Fruit fly (Drosophila melanogaster): Measurements from ENCODE around the gene CG42245.

Gene CG42245

dm6 chr3L:2586804-2587561 is 44.5 kb upstream of the CG42245 start, which contains the start of gene RpL8 (continued):
- TF ChIP-seq schlank (tag; optimal IDR thresholded peaks at IDR 0.05) (peak; percentile 92), CG6813 (GFP tag; optimal IDR thresholded peaks at IDR 0.05) (peak; percentile 92), CG11504 (tag; optimal IDR thresholded peaks at IDR 0.05) (peak; percentile 65), oc (tag; optimal IDR thresholded peaks at IDR 0.05) (peak; percentile 67), CG12744 (GFP tag; optimal IDR thresholded peaks at IDR 0.05) (peak; percentile 75), Max (GFP tag; optimal IDR thresholded peaks at IDR 0.05) (peak; percentile 64), org-1 (GFP tag; optimal IDR thresholded peaks at IDR 0.05) (peak; percentile 64), tup (GFP tag; optimal IDR thresholded peaks at IDR 0.05) (peak; percentile 34), caup (GFP tag; optimal IDR thresholded peaks at IDR 0.05; ENCODE audit: severe bottlenecking) (peak; percentile 95), zfh2 (GFP tag; optimal IDR thresholded peaks at IDR 0.05) (peak; percentile 72), Neu2 (GFP tag; optimal IDR thresholded peaks at IDR 0.05; ENCODE audit: borderline replicate concordance) (peak; percentile 64), phol (tag; optimal IDR thresholded peaks at IDR 0.05) (peak; percentile 76), Hmx (GFP tag; optimal IDR thresholded peaks at IDR 0.05) (peak; percentile 11), dm (GFP tag; optimal IDR thresholded peaks at IDR 0.05) (peak; percentile 95), CG3407 (GFP tag; optimal IDR thresholded peaks at IDR 0.05) (peak; percentile 70), maf-S (GFP tag; optimal IDR thresholded peaks at IDR 0.05) (peak; percentile 67), CG8089 (GFP tag; optimal IDR thresholded peaks at IDR 0.05) (peak; percentile 84), h (optimal IDR thresholded peaks at IDR 0.05) (no peak), cg (GFP tag; optimal IDR thresholded peaks at IDR 0.05) (no peak), CG10209 (GFP tag; optimal IDR thresholded peaks at IDR 0.05) (peak; percentile 86), Fer1 (GFP tag; optimal IDR thresholded peaks at IDR 0.05) (peak; percentile 89), Rfx (GFP tag; IDR thresholded peaks at IDR 0.05) (peak; percentile 92), CG6854 (GFP tag; optimal IDR thresholded peaks at IDR 0.05) (peak; percentile 90), CG15514 (GFP tag; optimal IDR thresholded peaks at IDR 0.05) (peak; percentile 89), prd (optimal IDR thresholded peaks at IDR 0.05) (no peak), prd (GFP tag; IDR thresholded peaks at IDR 0.05) (peak; percentile 78), CG10431 (GFP tag; optimal IDR thresholded peaks at IDR 0.05) (peak; percentile 85), ssp (GFP tag; IDR thresholded peaks at IDR 0.05) (peak; percentile 94), CG2129 (GFP tag; IDR thresholded peaks at IDR 0.05; ENCODE audit: partially characterized antibody) (peak; percentile 34; the same call in 1 of the 2 replicates), Dip3 (GFP tag; optimal IDR thresholded peaks at IDR 0.05) (peak; percentile 60), CG1602 (GFP tag; optimal IDR thresholded peaks at IDR 0.05) (peak; percentile 45), Abd-B (GFP tag; optimal IDR thresholded peaks at IDR 0.05) (peak; percentile 77), CG3847 (GFP tag; IDR thresholded peaks at IDR 0.05) (peak; percentile 88), otp (GFP tag; IDR thresholded peaks at IDR 0.05) (peak; percentile 95), Doc2 (GFP tag; IDR thresholded peaks at IDR 0.05) (no peak), bcd (GFP tag; optimal IDR thresholded peaks at IDR 0.05) (peak; percentile 88), MTF-1 (GFP tag; optimal IDR thresholded peaks at IDR 0.05; ENCODE audit: borderline replicate concordance) (peak; percentile 98), CG8478 (optimal IDR thresholded peaks at IDR 0.05) (no peak), emc (GFP tag; optimal IDR thresholded peaks at IDR 0.05) (peak; percentile 80), CG17186 (GFP tag; optimal IDR thresholded peaks at IDR 0.05) (peak; percentile 65), Ets65A (GFP tag) (peak; percentile 99), Dbx (GFP tag; IDR thresholded peaks at IDR 0.05) (peak; percentile 91), CG2678 (tag; optimal IDR thresholded peaks at IDR 0.05) (peak; percentile 69), Fer3 (tag; optimal IDR thresholded peaks at IDR 0.05) (peak; percentile 81), pros (GFP tag; optimal IDR thresholded peaks at IDR 0.05) (peak; percentile 59), NC2α (GFP tag; optimal IDR thresholded peaks at IDR 0.05) (peak; percentile 68), gcm2 (GFP tag; optimal IDR thresholded peaks at IDR 0.05) (peak; percentile 67), HHEX (GFP tag; optimal IDR thresholded peaks at IDR 0.05) (peak; percentile 93), dpn (GFP tag; optimal IDR thresholded peaks at IDR 0.05) (peak; percentile 51 to 89)
